In the genomic region with DNA sequence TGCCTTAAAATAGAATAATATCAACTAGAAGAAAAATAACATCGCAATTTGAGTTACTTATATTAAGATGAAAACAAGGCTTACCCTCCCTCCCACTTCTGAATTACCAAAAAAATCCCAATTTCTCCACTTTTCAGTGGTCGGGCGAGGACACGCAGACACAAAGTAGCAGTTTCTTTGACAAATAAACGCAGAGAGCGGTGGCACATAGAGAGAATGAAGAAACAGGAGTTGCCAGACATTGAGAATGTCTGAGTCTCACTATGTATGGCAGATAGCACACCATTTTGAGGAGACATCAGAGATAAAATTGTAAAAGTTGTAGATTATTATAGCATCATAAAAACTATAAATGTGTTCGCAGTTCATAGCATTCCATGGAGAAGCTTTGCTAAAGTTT, we compare ENCODE assay signal across 4 worm cellular contexts.
TF ChIP-seq lines count a peak whose summit lies in the region.

No protein-coding gene starts in this region.

TF ChIP-seq in whole organism, L2 larva, 48 proteins besides CTCF, POLR2A, EP300 and RAD21 (continues in another document):
- TF ChIP-seq skn-1 (tag; optimal IDR thresholded peaks at IDR 0.05; lab: Kevin White, UChicago) = no peak
- no peak for TF ChIP-seq elt-3 (tag; optimal IDR thresholded peaks at IDR 0.05; lab: Kevin White, UChicago)
- TF ChIP-seq ztf-1 (GFP tag; conservative IDR thresholded peaks at IDR 0.05; lab: Robert Waterston, UW) = no peak
- TF ChIP-seq snpc-4 (tag; optimal IDR thresholded peaks at IDR 0.05; lab: Kevin White, UChicago) = no peak
- TF ChIP-seq gmeb-1 (tag; optimal IDR thresholded peaks at IDR 0.05; lab: Kevin White, UChicago) = peak; percentile 32
- peak; percentile 36 for TF ChIP-seq lin-13 (GFP tag; optimal IDR thresholded peaks at IDR 0.05; lab: Kevin White, UChicago)
- TF ChIP-seq nhr-12 (tag; optimal IDR thresholded peaks at IDR 0.05; lab: Kevin White, UChicago) = no peak
- TF ChIP-seq elt-1 (tag; optimal IDR thresholded peaks at IDR 0.05; lab: Kevin White, UChicago) = no peak
- TF ChIP-seq R02D3.7 (tag; optimal IDR thresholded peaks at IDR 0.05; lab: Kevin White, UChicago) = no peak
- peak; percentile 40 for TF ChIP-seq ztf-4 (tag; optimal IDR thresholded peaks at IDR 0.05; lab: Kevin White, UChicago)
- peak; percentile 62 to 81 for TF ChIP-seq lsy-2 (tag; optimal IDR thresholded peaks at IDR 0.05; lab: Kevin White, UChicago)
- TF ChIP-seq nhr-21 (tag; optimal IDR thresholded peaks at IDR 0.05; lab: Kevin White, UChicago) = peak; percentile 34
- peak; percentile 85 for TF ChIP-seq sma-9 (GFP tag; optimal IDR thresholded peaks at IDR 0.05; lab: Kevin White, UChicago)
- no peak for TF ChIP-seq sma-9 (tag; optimal IDR thresholded peaks at IDR 0.05; lab: Kevin White, UChicago)
- TF ChIP-seq nhr-11 (tag; optimal IDR thresholded peaks at IDR 0.05; lab: Kevin White, UChicago) = no peak
- TF ChIP-seq mdl-1 (tag; optimal IDR thresholded peaks at IDR 0.05; lab: Kevin White, UChicago) = no peak
- TF ChIP-seq ztf-11 (tag; optimal IDR thresholded peaks at IDR 0.05; lab: Kevin White, UChicago) = no peak
- no peak for TF ChIP-seq nhr-10 (tag; optimal IDR thresholded peaks at IDR 0.05; lab: Kevin White, UChicago)
- TF ChIP-seq dmd-4 (tag; optimal IDR thresholded peaks at IDR 0.05; lab: Kevin White, UChicago) = no peak
- TF ChIP-seq zag-1 (tag; optimal IDR thresholded peaks at IDR 0.05; lab: Kevin White, UChicago) = no peak
- TF ChIP-seq Y55F3AM.14 (GFP tag; optimal IDR thresholded peaks at IDR 0.05; lab: Kevin White, UChicago) = no peak
- no peak for TF ChIP-seq ceh-82 (tag; optimal IDR thresholded peaks at IDR 0.05; lab: Kevin White, UChicago)
- TF ChIP-seq nhr-77 (tag; optimal IDR thresholded peaks at IDR 0.05; lab: Kevin White, UChicago) = no peak

TF ChIP-seq in whole organism, L4 larva, 104 proteins besides CTCF, POLR2A, EP300 and RAD21 (continues in another document):
- TF ChIP-seq fos-1 (tag; optimal IDR thresholded peaks at IDR 0.05; lab: Kevin White, UChicago) (no peak), mep-1 (tag; optimal IDR thresholded peaks at IDR 0.05; lab: Kevin White, UChicago) (peak; percentile 63), lsy-2 (tag; optimal IDR thresholded peaks at IDR 0.05; lab: Kevin White, UChicago) (peak in 1 of 2 experiments; percentile 79), hif-1 (tag; optimal IDR thresholded peaks at IDR 0.05; lab: Kevin White, UChicago) (peak in 1 of 2 experiments; percentile 10), dmd-6 (GFP tag; IDR thresholded peaks at IDR 0.05; lab: Robert Waterston, UW) (peak; percentile 50; the same call in 1 of the 2 replicates), lin-13 (GFP tag; optimal IDR thresholded peaks at IDR 0.05; lab: Kevin White, UChicago) (no peak), unc-62 (GFP tag; optimal IDR thresholded peaks at IDR 0.05 in 1 of 2; lab: Kevin White, UChicago) (peak in 1 of 2 experiments; percentile 93), unc-62 (tag; optimal IDR thresholded peaks at IDR 0.05; lab: Kevin White, UChicago) (no peak), aha-1 (tag; lab: Kevin White, UChicago) (peak; percentile 35), nhr-6 (tag; optimal IDR thresholded peaks at IDR 0.05; lab: Kevin White, UChicago) (peak; percentile 22), hmg-1.1 (GFP tag; IDR thresholded peaks at IDR 0.05; lab: Robert Waterston, UW) (peak; percentile 61), hlh-30 (tag; optimal IDR thresholded peaks at IDR 0.05; lab: Kevin White, UChicago; ENCODE audit: insufficient read depth) (peak; percentile 27), dve-1 (tag; optimal IDR thresholded peaks at IDR 0.05; lab: Kevin White, UChicago; ENCODE audit: insufficient read depth) (peak; percentile 79), rbr-2 (tag; optimal IDR thresholded peaks at IDR 0.05; lab: Kevin White, UChicago) (peak; percentile 53), mdl-1 (tag; optimal IDR thresholded peaks at IDR 0.05; lab: Kevin White, UChicago) (peak in 1 of 2 experiments; percentile 39), hlh-11 (tag; optimal IDR thresholded peaks at IDR 0.05; lab: Kevin White, UChicago) (peak; percentile 68), nhr-28 (tag; optimal IDR thresholded peaks at IDR 0.05; lab: Kevin White, UChicago) (peak; percentile 72), dpl-1 (GFP tag; optimal IDR thresholded peaks at IDR 0.05; lab: Kevin White, UChicago) (peak; percentile 19), D1046.2 (GFP tag; IDR thresholded peaks at IDR 0.05; lab: Robert Waterston, UW) (no peak), zip-2 (tag; optimal IDR thresholded peaks at IDR 0.05; lab: Kevin White, UChicago) (peak; percentile 36), mes-2 (tag; optimal IDR thresholded peaks at IDR 0.05; lab: Kevin White, UChicago; ENCODE audit: poor library complexity, severe bottlenecking) (peak; percentile 73), set-16 (GFP tag; IDR thresholded peaks at IDR 0.05; lab: Robert Waterston, UW) (no peak)

TF ChIP-seq in whole organism, late embryonic, 69 proteins besides CTCF, POLR2A, EP300 and RAD21:
- no peak for TF ChIP-seq ama-1 (optimal IDR thresholded peaks at IDR 0.05; lab: Kevin White, UChicago)
- peak; percentile 63 for TF ChIP-seq nfya-1 (tag; optimal IDR thresholded peaks at IDR 0.05; lab: Kevin White, UChicago)
- peak; percentile 10 for TF ChIP-seq dve-1 (tag; optimal IDR thresholded peaks at IDR 0.05; lab: Kevin White, UChicago)
- TF ChIP-seq elt-2 (tag; optimal IDR thresholded peaks at IDR 0.05; lab: Kevin White, UChicago) = peak; percentile 18
- TF ChIP-seq tbx-2 (tag; optimal IDR thresholded peaks at IDR 0.05; lab: Kevin White, UChicago) = peak; percentile 30

TF ChIP-seq in whole organism, mixed stage, embryonic, 35 proteins besides CTCF, POLR2A, EP300 and RAD21:
- TF ChIP-seq nhr-76 (tag; optimal IDR thresholded peaks at IDR 0.05; lab: Kevin White, UChicago) = no peak
- TF ChIP-seq mab-5 (tag; optimal IDR thresholded peaks at IDR 0.05; lab: Kevin White, UChicago) = no peak
- TF ChIP-seq ceh-43 (GFP tag; optimal IDR thresholded peaks at IDR 0.05; lab: Kevin White, UChicago) = no peak
- peak; percentile 48 for TF ChIP-seq pha-4 (tag; optimal IDR thresholded peaks at IDR 0.05; lab: Kevin White, UChicago)
- TF ChIP-seq mep-1 (tag; optimal IDR thresholded peaks at IDR 0.05; lab: Kevin White, UChicago) = no peak
- no peak for TF ChIP-seq lin-32 (GFP tag; optimal IDR thresholded peaks at IDR 0.05; lab: Kevin White, UChicago)
- peak; percentile 58 for TF ChIP-seq unc-62 (GFP tag; optimal IDR thresholded peaks at IDR 0.05; lab: Kevin White, UChicago)
- TF ChIP-seq ceh-83 (GFP tag; optimal IDR thresholded peaks at IDR 0.05; lab: Kevin White, UChicago) = no peak
- peak; percentile 90 for TF ChIP-seq unc-120 (tag; optimal IDR thresholded peaks at IDR 0.05; lab: Kevin White, UChicago; ENCODE audit: poor library complexity, severe bottlenecking)
- no peak for TF ChIP-seq ham-2 (GFP tag; optimal IDR thresholded peaks at IDR 0.05; lab: Kevin White, UChicago)
- no peak for TF ChIP-seq sptf-1 (tag; optimal IDR thresholded peaks at IDR 0.05; lab: Kevin White, UChicago)
- no peak for TF ChIP-seq nhr-12 (tag; optimal IDR thresholded peaks at IDR 0.05; lab: Kevin White, UChicago)
- peak; percentile 70 for TF ChIP-seq ces-1 (GFP tag; optimal IDR thresholded peaks at IDR 0.05; lab: Kevin White, UChicago)
- no peak for TF ChIP-seq nhr-28 (tag; optimal IDR thresholded peaks at IDR 0.05; lab: Kevin White, UChicago)
- TF ChIP-seq hlh-1 (tag; optimal IDR thresholded peaks at IDR 0.05; lab: Kevin White, UChicago) = no peak
- no peak for TF ChIP-seq lin-13 (tag; optimal IDR thresholded peaks at IDR 0.05; lab: Kevin White, UChicago)
- TF ChIP-seq bed-3 (GFP tag; optimal IDR thresholded peaks at IDR 0.05; lab: Kevin White, UChicago) = no peak
- TF ChIP-seq nhr-2 (tag; optimal IDR thresholded peaks at IDR 0.05; lab: Kevin White, UChicago) = peak; percentile 43
- TF ChIP-seq zip-8 (tag; optimal IDR thresholded peaks at IDR 0.05; lab: Kevin White, UChicago) = no peak
- TF ChIP-seq snpc-4 (tag; optimal IDR thresholded peaks at IDR 0.05; lab: Kevin White, UChicago) = no peak
- no peak for TF ChIP-seq flh-1 (GFP tag; optimal IDR thresholded peaks at IDR 0.05; lab: Kevin White, UChicago)
- no peak for TF ChIP-seq tbx-8 (GFP tag; optimal IDR thresholded peaks at IDR 0.05; lab: Kevin White, UChicago)
- no peak for TF ChIP-seq drap-1 (GFP tag; optimal IDR thresholded peaks at IDR 0.05; lab: Kevin White, UChicago)
- TF ChIP-seq lsy-2 (tag; optimal IDR thresholded peaks at IDR 0.05; lab: Kevin White, UChicago) = peak; percentile 11
- no peak for TF ChIP-seq cnd-1 (tag; optimal IDR thresholded peaks at IDR 0.05; lab: Kevin White, UChicago)
- TF ChIP-seq nhr-237 (tag; optimal IDR thresholded peaks at IDR 0.05; lab: Kevin White, UChicago) = no peak
